Worm (Caenorhabditis elegans) whole organism, L4 larva: Measurements from ENCODE around the gene C32H11.3.

Experiments used
- F10B5.3 ChIP-seq: sonication (generic microtip); optimal IDR thresholded peaks from 2 replicates; lab custom pipeline; 2016; ENCODE audit warnings: mild to moderate bottlenecking, missing genetic modification characterization, missing compliant biosample characterization
- Y105C5A.15 ChIP-seq: fragments of 200-800 bp; sonication (Bioruptor generic); IDR thresholded peaks from 2 replicates; pipeline ENCODE4 v1.3.6; 2022; ENCODE audit warnings: missing genetic modification characterization, missing compliant biosample characterization
- ZK546.5 ChIP-seq, 2 experiments: sonication (generic microtip); optimal IDR thresholded peaks; 2 replicates each; lab custom pipeline; 2017; ENCODE audit warnings: missing biosample characterization in 2 of 2, missing genetic modification characterization in 2 of 2
- aly-2 ChIP-seq: sonication (generic microtip); optimal IDR thresholded peaks from 2 replicates; lab custom pipeline; 2018; ENCODE audit warnings: missing biosample characterization, missing genetic modification characterization
- arid-1 ChIP-seq: fragments of 200-800 bp; sonication (Bioruptor generic); conservative IDR thresholded peaks from 2 replicates; pipeline ENCODE4 v1.3.6; 2022; ENCODE audit warnings: missing genetic modification reagents, missing genetic modification characterization, missing compliant biosample characterization
- attf-4 ChIP-seq: sonication (generic microtip); optimal IDR thresholded peaks from 3 replicates; lab custom pipeline; 2017; ENCODE audit warnings: missing biosample characterization, missing genetic modification characterization
- ceh-20 ChIP-seq: fragments of 200-800 bp; sonication (Bioruptor generic); IDR thresholded peaks from 2 replicates; pipeline ENCODE4 v1.3.6; 2022; ENCODE audit warnings: missing genetic modification reagents, missing genetic modification characterization, missing compliant biosample characterization
- ceh-44 ChIP-seq: fragments of 200-800 bp; sonication (Bioruptor generic); IDR thresholded peaks from 2 replicates; pipeline ENCODE4 v1.3.6; 2022; ENCODE audit warnings: missing genetic modification reagents, missing genetic modification characterization, missing compliant biosample characterization
- cey-2 ChIP-seq: sonication (generic microtip); optimal IDR thresholded peaks from 3 replicates; lab custom pipeline; 2017; ENCODE audit warnings: missing genetic modification characterization, mild to moderate bottlenecking, missing compliant biosample characterization, antibody characterized with exemption, borderline replicate concordance; ENCODE audit not compliant: insufficient read depth
- daf-16 ChIP-seq, 3 experiments: sonication (generic microtip); optimal IDR thresholded peaks; 2 replicates each; lab custom pipeline; 2016 to 2017; ENCODE audit warnings: missing genetic modification characterization in 3 of 3, missing genetic modification reagents in 3 of 3, mild to moderate bottlenecking in 2 of 3, missing compliant biosample characterization in 2 of 3, missing biosample characterization in 1 of 3, moderate library complexity in 1 of 3
- dmd-6 ChIP-seq: fragments of 200-800 bp; sonication (Bioruptor generic); IDR thresholded peaks from 2 replicates; pipeline ENCODE4 v1.3.6; 2022; ENCODE audit warnings: missing genetic modification reagents, missing genetic modification characterization, missing compliant biosample characterization
- dve-1 ChIP-seq: sonication (generic microtip); optimal IDR thresholded peaks from 2 replicates; lab custom pipeline; 2017; ENCODE audit warnings: antibody characterized with exemption, mild to moderate bottlenecking, missing genetic modification characterization, missing compliant biosample characterization; ENCODE audit not compliant: insufficient read depth
- fkh-10 ChIP-seq: fragments of 150-350 bp; optimal IDR thresholded peaks from 2 replicates; lab custom pipeline; 2014; ENCODE audit warnings: missing biosample characterization, missing genetic modification reagents, missing genetic modification characterization
- fos-1 ChIP-seq: fragments of 150-350 bp; optimal IDR thresholded peaks from 2 replicates; lab custom pipeline; 2014; ENCODE audit warnings: missing biosample characterization, missing genetic modification characterization
- hlh-30 ChIP-seq: sonication (generic microtip); optimal IDR thresholded peaks from 2 replicates; lab custom pipeline; 2017; ENCODE audit warnings: antibody characterized with exemption, mild to moderate bottlenecking, missing genetic modification characterization, missing compliant biosample characterization; ENCODE audit not compliant: insufficient read depth
- hmg-1.1 ChIP-seq: fragments of 200-800 bp; sonication (Bioruptor generic); IDR thresholded peaks from 2 replicates; pipeline ENCODE4 v1.3.6; 2022; ENCODE audit warnings: missing genetic modification reagents, missing genetic modification characterization, missing compliant biosample characterization
- lin-13 ChIP-seq: fragments of 150-350 bp; optimal IDR thresholded peaks from 2 replicates; lab custom pipeline; 2014; ENCODE audit warnings: missing biosample characterization, missing genetic modification reagents, missing genetic modification characterization
- lsy-2 ChIP-seq, 2 experiments: fragments of 150-350 bp in 1 of 2; sonication (generic microtip) in 1 of 2; optimal IDR thresholded peaks; 2 replicates each; lab custom pipeline; 2014 to 2017; ENCODE audit warnings: missing biosample characterization in 2 of 2, missing genetic modification characterization in 2 of 2
- mdt-29 ChIP-seq: fragments of 200-800 bp; sonication (Bioruptor generic); IDR thresholded peaks from 2 replicates; pipeline ENCODE4 v1.3.6; 2022; ENCODE audit warnings: missing genetic modification reagents, missing genetic modification characterization, missing compliant biosample characterization
- nhr-10 ChIP-seq: fragments of 150-350 bp; optimal IDR thresholded peaks from 2 replicates; lab custom pipeline; 2014; ENCODE audit warnings: missing biosample characterization, missing genetic modification characterization
- nhr-11 ChIP-seq: fragments of 150-350 bp; optimal IDR thresholded peaks from 2 replicates; lab custom pipeline; 2014; ENCODE audit warnings: missing biosample characterization, missing genetic modification characterization
- nhr-111 ChIP-seq: fragments of 200-800 bp; sonication (Bioruptor generic); optimal IDR thresholded peaks from 2 replicates; lab custom pipeline; 2018; ENCODE audit warnings: mild to moderate bottlenecking, missing genetic modification characterization, missing compliant biosample characterization
- nhr-237 ChIP-seq: sonication (generic microtip); optimal IDR thresholded peaks from 2 replicates; lab custom pipeline; 2017; ENCODE audit warnings: missing biosample characterization, missing genetic modification characterization
- nhr-28 ChIP-seq: fragments of 150-350 bp; optimal IDR thresholded peaks from 2 replicates; lab custom pipeline; 2014; ENCODE audit warnings: missing biosample characterization, missing genetic modification characterization
- nhr-48 ChIP-seq: sonication (generic microtip); optimal IDR thresholded peaks from 2 replicates; lab custom pipeline; 2016; ENCODE audit warnings: mild to moderate bottlenecking, missing genetic modification characterization, missing compliant biosample characterization
- pha-4 ChIP-seq, 2 experiments: fragments of 150-350 bp in 1 of 2; fragments of 200-800 bp in 1 of 2; sonication (Bioruptor generic) in 1 of 2; IDR thresholded peaks in 1 of 2; optimal IDR thresholded peaks in 1 of 2; 2 replicates each; pipeline versions ENCODE4 v1.3.6 to Lab custom; 2014 to 2022; ENCODE audit warnings: missing genetic modification characterization in 2 of 2, missing genetic modification reagents in 2 of 2, missing biosample characterization in 1 of 2, missing compliant biosample characterization in 1 of 2
- pqm-1 ChIP-seq: sonication (generic microtip); optimal IDR thresholded peaks from 2 replicates; lab custom pipeline; 2017; ENCODE audit warnings: missing biosample characterization, missing genetic modification characterization
- set-16 ChIP-seq: fragments of 200-800 bp; sonication (Bioruptor generic); IDR thresholded peaks from 2 replicates; pipeline ENCODE4 v1.3.6; 2022; ENCODE audit warnings: missing genetic modification reagents, missing genetic modification characterization, missing compliant biosample characterization
- snpc-1.2 ChIP-seq: fragments of 200-800 bp; sonication (Bioruptor generic); IDR thresholded peaks from 2 replicates; pipeline ENCODE4 v1.3.6; 2022; ENCODE audit warnings: missing genetic modification reagents, missing genetic modification characterization, missing compliant biosample characterization
- unc-130 ChIP-seq: sonication (generic microtip); optimal IDR thresholded peaks from 2 replicates; lab custom pipeline; 2016; ENCODE audit warnings: missing genetic modification reagents, missing genetic modification characterization, missing compliant biosample characterization
- zip-11 ChIP-seq: fragments of 200-800 bp; sonication (Bioruptor generic); IDR thresholded peaks from 2 replicates; pipeline ENCODE4 v1.3.6; 2022; ENCODE audit warnings: missing genetic modification characterization, missing compliant biosample characterization
- ztf-7 ChIP-seq: fragments of 150-350 bp; optimal IDR thresholded peaks from 2 replicates; lab custom pipeline; 2014; ENCODE audit warnings: missing biosample characterization, missing genetic modification characterization

C32H11.3 gene

DNA sequence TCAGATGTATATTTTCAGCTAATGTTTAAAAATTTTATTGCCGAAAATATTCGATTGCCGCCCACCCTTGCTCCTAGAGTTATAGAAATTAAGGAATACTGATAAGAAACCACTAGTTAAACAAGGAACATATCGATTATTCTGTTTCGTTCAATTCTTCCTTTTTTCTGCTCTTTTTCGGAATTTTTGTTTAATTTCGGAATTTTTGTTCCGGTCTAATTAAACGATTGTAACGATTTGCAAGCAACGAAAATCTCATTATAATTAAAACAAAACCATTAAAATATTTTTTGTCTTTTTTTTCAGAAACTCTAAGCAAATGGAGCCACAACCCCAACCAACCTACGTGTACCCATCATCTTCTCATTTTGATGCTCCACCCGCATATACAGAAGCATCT, 26.2 kb upstream of the C32H11.3 start, which contains the start of gene K08D8.1:
Gene K08D8.1, plus strand, starts transcription at position 301 of the 400 bp plus-strand sequence.
- TF ChIP-seq pha-4 (GFP tag; IDR thresholded peaks at IDR 0.05; lab: Robert Waterston, UW) (no peak), pha-4 (tag; optimal IDR thresholded peaks at IDR 0.05; lab: Kevin White, UChicago) (no peak)

DNA sequence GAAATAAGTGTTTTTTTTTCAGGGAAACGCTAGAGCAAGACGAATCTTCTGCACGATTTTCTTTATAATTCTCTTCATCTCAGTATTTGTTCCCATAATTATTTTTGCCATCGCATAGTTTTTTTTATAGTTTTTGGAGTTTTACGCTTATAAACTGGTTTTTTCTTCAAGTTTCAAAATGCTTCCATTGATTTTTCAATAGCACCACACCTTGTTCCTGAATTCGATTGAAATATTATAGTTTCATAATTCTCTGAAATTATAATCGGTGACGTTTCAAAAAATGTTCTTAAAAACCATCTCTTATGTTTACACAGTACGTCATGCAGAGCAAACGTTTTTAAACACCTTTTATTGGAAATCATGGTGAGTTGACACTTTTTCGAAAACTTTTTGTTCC, 25.2 kb upstream of the C32H11.3 start, which contains the start of gene K08D8.12:
Gene K08D8.12, plus strand, starts transcription at position 301 of the 400 bp plus-strand sequence.
- no peak for TF ChIP-seq hlh-30
- TF ChIP-seq lin-13 (GFP tag; lab: Kevin White, UChicago): no peak
- no peak for TF ChIP-seq attf-4 (tag; lab: Kevin White, UChicago)
- TF ChIP-seq dmd-6 (GFP tag; lab: Robert Waterston, UW): peak; percentile 20; the same call in 1 of the 2 replicates
- no peak for TF ChIP-seq nhr-11 (tag; lab: Kevin White, UChicago)
- no peak for TF ChIP-seq daf-16 (GFP tag; optimal IDR thresholded peaks at IDR 0.05; lab: Kevin White, UChicago)
- TF ChIP-seq daf-16 (tag; optimal IDR thresholded peaks at IDR 0.05; lab: Kevin White, UChicago): peak; percentile 32
- TF ChIP-seq arid-1: no peak
- no peak for TF ChIP-seq ZK546.5 (tag; optimal IDR thresholded peaks at IDR 0.05; lab: Kevin White, UChicago)
- no peak for TF ChIP-seq nhr-111 (GFP tag; lab: Kevin White, UChicago)
- no peak for TF ChIP-seq ceh-44
- no peak for TF ChIP-seq fkh-10
- TF ChIP-seq nhr-10 (tag; lab: Kevin White, UChicago): no peak
- TF ChIP-seq lsy-2 (tag; optimal IDR thresholded peaks at IDR 0.05; lab: Kevin White, UChicago): no peak
- TF ChIP-seq ceh-20: no peak
- no peak for TF ChIP-seq unc-130 (GFP tag; lab: Kevin White, UChicago)

DNA sequence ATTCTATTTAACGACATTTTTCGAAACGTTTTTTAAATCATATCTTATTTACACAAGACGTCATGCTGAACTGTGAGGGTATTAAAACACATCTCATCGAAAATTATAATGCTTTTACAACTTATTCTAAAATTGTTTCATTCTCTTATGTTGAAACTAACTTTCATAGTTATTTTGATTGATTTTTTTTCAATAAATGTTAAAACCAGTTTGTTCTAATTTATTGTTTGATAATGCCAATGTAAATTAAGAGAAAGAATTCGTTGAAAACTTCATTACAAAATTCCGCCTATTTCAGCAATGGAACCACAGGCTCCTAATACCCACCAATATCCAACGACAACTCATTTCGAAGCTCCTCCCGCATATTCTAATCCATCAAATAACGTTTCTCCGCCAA, 23.4 kb upstream of the C32H11.3 start, which contains the start of gene K08D8.11:
Gene K08D8.11, plus strand, starts transcription at position 301 of the 400 bp plus-strand sequence.
- TF ChIP-seq ztf-7 (tag; lab: Kevin White, UChicago): no peak
- no peak for TF ChIP-seq arid-1
- TF ChIP-seq set-16 (GFP tag; lab: Robert Waterston, UW): no peak
- no peak for TF ChIP-seq aly-2 (tag; lab: Kevin White, UChicago)
- no peak for TF ChIP-seq fos-1 (tag; lab: Kevin White, UChicago)
- TF ChIP-seq lsy-2 (tag; optimal IDR thresholded peaks at IDR 0.05; lab: Kevin White, UChicago): no peak
- no peak for TF ChIP-seq snpc-1.2 (GFP tag; lab: Robert Waterston, UW)
- TF ChIP-seq nhr-48 (tag; lab: Kevin White, UChicago): no peak
- no peak for TF ChIP-seq hmg-1.1 (GFP tag; lab: Robert Waterston, UW)
- TF ChIP-seq fkh-10: no peak
- TF ChIP-seq cey-2 (tag; lab: Kevin White, UChicago): no peak
- TF ChIP-seq F10B5.3 (tag; lab: Kevin White, UChicago): no peak
- TF ChIP-seq zip-11 (GFP tag; lab: Robert Waterston, UW): no peak

DNA sequence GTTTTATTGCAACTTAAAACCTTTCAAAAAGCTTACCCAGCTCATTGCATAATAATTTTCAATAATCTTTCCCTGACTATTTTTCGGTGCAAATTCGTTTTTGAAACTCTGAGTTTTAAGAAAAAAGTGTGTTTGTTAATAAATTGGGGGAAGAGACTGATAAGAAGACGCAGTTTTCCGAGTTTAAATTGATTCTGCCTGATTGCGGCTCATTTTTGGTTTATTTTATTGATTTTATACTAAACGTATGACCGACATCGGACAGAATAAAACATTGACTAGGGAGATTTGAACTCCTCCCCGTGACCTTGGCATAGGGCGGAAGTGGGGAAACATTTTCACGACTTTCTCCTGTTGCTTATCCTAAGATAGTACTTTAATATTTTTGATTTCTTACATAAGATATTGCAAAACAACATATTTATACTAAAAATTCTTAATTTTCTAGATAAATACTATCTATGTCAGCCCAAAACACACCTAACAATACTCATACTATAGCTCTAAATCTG, 21.9 kb upstream of the C32H11.3 start, which contains the start of gene K08D8.7:
Gene K08D8.7, plus strand, starts transcription at position 462 of the 512 bp plus-strand sequence.
- TF ChIP-seq mdt-29 (GFP tag; lab: Robert Waterston, UW) (no peak), Y105C5A.15 (GFP tag; lab: Robert Waterston, UW) (no peak), dmd-6 (GFP tag; lab: Robert Waterston, UW) (peak; percentile 33; the same call in 1 of the 2 replicates), nhr-28 (tag; lab: Kevin White, UChicago) (peak; percentile 41), pqm-1 (tag; lab: Kevin White, UChicago) (peak; percentile 40), dve-1 (peak; percentile 23), nhr-237 (tag; lab: Kevin White, UChicago) (no peak), daf-16 (GFP tag; optimal IDR thresholded peaks at IDR 0.05; lab: Kevin White, UChicago) (no peak), daf-16 (tag; optimal IDR thresholded peaks at IDR 0.05; lab: Kevin White, UChicago) (peak; percentile 24)
